Fruit fly (Drosophila melanogaster) Kc167 (cell line): Measurements from ENCODE around the gene gfzf.

Experiments
- Myc ChIP-seq: fragments of >200 bp; optimal IDR thresholded peaks from 2 replicates; lab custom pipeline; 2017; ENCODE audit warnings: missing external identifiers
- Sin3A ChIP-seq: fragments of >200 bp; optimal IDR thresholded peaks from 2 replicates; lab custom pipeline; 2018; ENCODE audit warnings: missing external identifiers
- h ChIP-seq: fragments of >200 bp; optimal IDR thresholded peaks from 3 replicates; lab custom pipeline; 2018; ENCODE audit warnings: missing external identifiers
- insv ChIP-seq: fragments of >200 bp; optimal IDR thresholded peaks from 3 replicates; lab custom pipeline; 2018; ENCODE audit warnings: missing external identifiers
- psq ChIP-seq: fragments of >200 bp; optimal IDR thresholded peaks from 2 replicates; lab custom pipeline; 2017; ENCODE audit warnings: missing external identifiers
- ttk ChIP-seq: sonication (Bioruptor generic); optimal IDR thresholded peaks from 2 replicates; lab custom pipeline; 2017; ENCODE audit warnings: missing external identifiers

gfzf gene

dm6 chr3R:7112977-7113376 lies 37.8 kb downstream of the gfzf start:
- TF ChIP-seq h (lab: Kevin White, UChicago) (no peak), ttk (lab: Kevin White, UChicago) (no peak), insv (lab: Kevin White, UChicago) (no peak), Sin3A (lab: Kevin White, UChicago) (no peak), Myc (lab: Kevin White, UChicago) (no peak), psq (lab: Kevin White, UChicago) (no peak)

- TF ChIP-seq h (lab: Kevin White, UChicago) (no peak), psq (lab: Kevin White, UChicago) (no peak), Myc (lab: Kevin White, UChicago) (no peak), insv (lab: Kevin White, UChicago) (no peak), Sin3A (lab: Kevin White, UChicago) (no peak), ttk (lab: Kevin White, UChicago) (no peak)
Measured at dm6 chr3R:7111206-7111858, 39.4 kb downstream of the gfzf start.

dm6 chr3R:7109760-7110303 lies 40.9 kb downstream of the gfzf start:
- TF ChIP-seq h (lab: Kevin White, UChicago) (no peak), psq (lab: Kevin White, UChicago) (no peak), ttk (lab: Kevin White, UChicago) (no peak), Myc (lab: Kevin White, UChicago) (no peak), insv (lab: Kevin White, UChicago) (no peak), Sin3A (lab: Kevin White, UChicago) (no peak)

- TF ChIP-seq psq (lab: Kevin White, UChicago) (no peak), Myc (lab: Kevin White, UChicago) (no peak), insv (lab: Kevin White, UChicago) (no peak), h (lab: Kevin White, UChicago) (no peak), Sin3A (lab: Kevin White, UChicago) (no peak), ttk (lab: Kevin White, UChicago) (no peak)
Measured at dm6 chr3R:7108589-7109312, 42.0 kb downstream of the gfzf start.

dm6 chr3R:7107713-7108588 lies 42.8 kb downstream of the gfzf start:
- TF ChIP-seq h (lab: Kevin White, UChicago) (no peak), insv (lab: Kevin White, UChicago) (no peak), psq (lab: Kevin White, UChicago) (no peak), Sin3A (lab: Kevin White, UChicago) (no peak), ttk (lab: Kevin White, UChicago) (no peak), Myc (lab: Kevin White, UChicago) (no peak)

dm6 chr3R:7105503-7106164 lies 45.1 kb downstream of the gfzf start:
- no peak for TF ChIP-seq ttk (lab: Kevin White, UChicago)
- TF ChIP-seq insv (lab: Kevin White, UChicago): no peak
- TF ChIP-seq psq (lab: Kevin White, UChicago): no peak
- TF ChIP-seq Myc (lab: Kevin White, UChicago): no peak
- no peak for TF ChIP-seq h (lab: Kevin White, UChicago)
- TF ChIP-seq Sin3A (lab: Kevin White, UChicago): no peak

dm6 chr3R:7104308-7104707 lies 46.5 kb downstream of the gfzf start:
- TF ChIP-seq insv (lab: Kevin White, UChicago): no peak
- no peak for TF ChIP-seq ttk (lab: Kevin White, UChicago)
- no peak for TF ChIP-seq Sin3A (lab: Kevin White, UChicago)
- no peak for TF ChIP-seq h (lab: Kevin White, UChicago)
- no peak for TF ChIP-seq psq (lab: Kevin White, UChicago)
- TF ChIP-seq Myc (lab: Kevin White, UChicago): no peak

- no peak for TF ChIP-seq Myc (lab: Kevin White, UChicago)
- TF ChIP-seq insv (lab: Kevin White, UChicago): no peak
- no peak for TF ChIP-seq Sin3A (lab: Kevin White, UChicago)
- no peak for TF ChIP-seq ttk (lab: Kevin White, UChicago)
- TF ChIP-seq h (lab: Kevin White, UChicago): no peak
- no peak for TF ChIP-seq psq (lab: Kevin White, UChicago)
Measured at dm6 chr3R:7102853-7103833, 47.6 kb downstream of the gfzf start.
